Worm (Caenorhabditis elegans) whole organism, mixed stage, embryonic: ENCODE results near the gene W04G3.11.

Experiments used
- M03D4.4 ChIP-seq: sonication (generic microtip); optimal IDR thresholded peaks from 2 replicates; lab custom pipeline; 2017; ENCODE audit warnings: mild to moderate bottlenecking, missing genetic modification characterization, missing compliant biosample characterization
- blmp-1 ChIP-seq: fragments of 150-350 bp; optimal IDR thresholded peaks from 2 replicates; lab custom pipeline; 2014; ENCODE audit warnings: missing biosample characterization, missing genetic modification characterization
- ceh-39 ChIP-seq: fragments of 150-350 bp; optimal IDR thresholded peaks from 2 replicates; lab custom pipeline; 2014; ENCODE audit warnings: missing biosample characterization, missing genetic modification characterization
- ceh-43 ChIP-seq: fragments of 200-800 bp; sonication (Bioruptor generic); optimal IDR thresholded peaks from 2 replicates; lab custom pipeline; 2018; ENCODE audit warnings: mild to moderate bottlenecking, missing genetic modification characterization, moderate library complexity, missing compliant biosample characterization
- ces-1 ChIP-seq: fragments of 150-350 bp; optimal IDR thresholded peaks from 2 replicates; lab custom pipeline; 2014; ENCODE audit warnings: missing biosample characterization, missing genetic modification reagents, missing genetic modification characterization
- cnd-1 ChIP-seq: fragments of 200-800 bp; sonication (Bioruptor generic); optimal IDR thresholded peaks from 2 replicates; lab custom pipeline; 2018; ENCODE audit warnings: mild to moderate bottlenecking, missing genetic modification characterization, missing compliant biosample characterization
- drap-1 ChIP-seq: fragments of 200-800 bp; sonication (Bioruptor generic); optimal IDR thresholded peaks from 3 replicates; lab custom pipeline; 2018; ENCODE audit warnings: mild to moderate bottlenecking, missing genetic modification characterization, missing compliant biosample characterization
- elt-3 ChIP-seq: fragments of 150-350 bp; optimal IDR thresholded peaks from 2 replicates; lab custom pipeline; 2014; ENCODE audit warnings: missing biosample characterization, missing genetic modification characterization
- flh-1 ChIP-seq: fragments of 200-800 bp; sonication (Bioruptor generic); optimal IDR thresholded peaks from 2 replicates; lab custom pipeline; 2018; ENCODE audit warnings: mild to moderate bottlenecking, missing genetic modification characterization, moderate library complexity, missing compliant biosample characterization
- ham-2 ChIP-seq: fragments of 200-800 bp; sonication (Bioruptor generic); optimal IDR thresholded peaks from 2 replicates; lab custom pipeline; 2018; ENCODE audit warnings: mild to moderate bottlenecking, missing genetic modification characterization, missing compliant biosample characterization
- hlh-1 ChIP-seq: fragments of 150-350 bp; optimal IDR thresholded peaks from 2 replicates; lab custom pipeline; 2014; ENCODE audit warnings: missing biosample characterization, missing genetic modification reagents, missing genetic modification characterization
- lin-13 ChIP-seq: fragments of 150-350 bp; optimal IDR thresholded peaks from 2 replicates; lab custom pipeline; 2014; ENCODE audit warnings: missing biosample characterization, missing genetic modification characterization
- lin-32 ChIP-seq: fragments of 200-800 bp; sonication (Bioruptor generic); optimal IDR thresholded peaks from 2 replicates; lab custom pipeline; 2018; ENCODE audit warnings: mild to moderate bottlenecking, missing genetic modification characterization, missing compliant biosample characterization
- lsy-2 ChIP-seq: fragments of 150-350 bp; optimal IDR thresholded peaks from 2 replicates; lab custom pipeline; 2014; ENCODE audit warnings: missing biosample characterization, missing genetic modification characterization
- mab-5 ChIP-seq: fragments of 150-350 bp; optimal IDR thresholded peaks from 2 replicates; lab custom pipeline; 2014; ENCODE audit warnings: missing biosample characterization, missing genetic modification characterization
- mep-1 ChIP-seq: fragments of 150-350 bp; optimal IDR thresholded peaks from 2 replicates; lab custom pipeline; 2017; ENCODE audit warnings: missing biosample characterization, missing genetic modification reagents, missing genetic modification characterization, inconsistent platforms
- mls-2 ChIP-seq: sonication (generic microtip); optimal IDR thresholded peaks from 2 replicates; lab custom pipeline; 2016; ENCODE audit warnings: mild to moderate bottlenecking, missing genetic modification characterization, moderate library complexity, missing compliant biosample characterization
- nhr-2 ChIP-seq: fragments of 150-350 bp; optimal IDR thresholded peaks from 2 replicates; lab custom pipeline; 2014; ENCODE audit warnings: missing biosample characterization, missing genetic modification characterization
- nhr-237 ChIP-seq: fragments of 150-350 bp; optimal IDR thresholded peaks from 2 replicates; lab custom pipeline; 2014; ENCODE audit warnings: missing biosample characterization, missing genetic modification characterization
- nhr-28 ChIP-seq: fragments of 150-350 bp; optimal IDR thresholded peaks from 2 replicates; lab custom pipeline; 2014; ENCODE audit warnings: missing biosample characterization, missing genetic modification characterization
- nhr-76 ChIP-seq: sonication (generic microtip); optimal IDR thresholded peaks from 2 replicates; lab custom pipeline; 2017; ENCODE audit warnings: missing biosample characterization, missing genetic modification characterization
- pha-4 ChIP-seq: fragments of 150-350 bp; optimal IDR thresholded peaks from 2 replicates; lab custom pipeline; 2018; ENCODE audit warnings: missing biosample characterization, missing genetic modification reagents, missing genetic modification characterization
- sem-2 ChIP-seq: fragments of 200-800 bp; sonication (Bioruptor generic); optimal IDR thresholded peaks from 2 replicates; lab custom pipeline; 2018; ENCODE audit warnings: mild to moderate bottlenecking, missing genetic modification characterization, missing compliant biosample characterization
- snpc-4 ChIP-seq: fragments of 150-350 bp; optimal IDR thresholded peaks from 2 replicates; lab custom pipeline; 2014; ENCODE audit warnings: missing biosample characterization, missing genetic modification characterization
- sptf-1 ChIP-seq: sonication (generic microtip); optimal IDR thresholded peaks from 2 replicates; lab custom pipeline; 2017; ENCODE audit warnings: mild to moderate bottlenecking, missing genetic modification characterization, moderate library complexity, missing compliant biosample characterization
- tbx-8 ChIP-seq: fragments of 200-800 bp; sonication (Bioruptor generic); optimal IDR thresholded peaks from 2 replicates; lab custom pipeline; 2018; ENCODE audit warnings: mild to moderate bottlenecking, missing genetic modification characterization, moderate library complexity, missing compliant biosample characterization
- unc-120 ChIP-seq: sonication (generic microtip); optimal IDR thresholded peaks from 2 replicates; lab custom pipeline; 2017; ENCODE audit warnings: missing genetic modification characterization, missing compliant biosample characterization; ENCODE audit not compliant: poor library complexity, severe bottlenecking
- unc-62 ChIP-seq: fragments of 150-350 bp; optimal IDR thresholded peaks from 2 replicates; lab custom pipeline; 2014; ENCODE audit warnings: missing biosample characterization, missing genetic modification reagents, missing genetic modification characterization
- zip-8 ChIP-seq: fragments of 150-350 bp; optimal IDR thresholded peaks from 2 replicates; lab custom pipeline; 2014; ENCODE audit warnings: missing biosample characterization, missing genetic modification characterization
- ztf-11 ChIP-seq: fragments of 150-350 bp; optimal IDR thresholded peaks from 2 replicates; lab custom pipeline; 2014; ENCODE audit warnings: missing biosample characterization, missing genetic modification characterization

W04G3.11 gene

ce11 chrX:11123998-11124397 lies 35.0 kb downstream of the W04G3.11 start:
- peak; percentile 21 for TF ChIP-seq ces-1
- no peak for TF ChIP-seq drap-1 (GFP tag; lab: Kevin White, UChicago)
- TF ChIP-seq nhr-2 (tag; lab: Kevin White, UChicago): no peak
- no peak for TF ChIP-seq tbx-8 (GFP tag; lab: Kevin White, UChicago)

DNA sequence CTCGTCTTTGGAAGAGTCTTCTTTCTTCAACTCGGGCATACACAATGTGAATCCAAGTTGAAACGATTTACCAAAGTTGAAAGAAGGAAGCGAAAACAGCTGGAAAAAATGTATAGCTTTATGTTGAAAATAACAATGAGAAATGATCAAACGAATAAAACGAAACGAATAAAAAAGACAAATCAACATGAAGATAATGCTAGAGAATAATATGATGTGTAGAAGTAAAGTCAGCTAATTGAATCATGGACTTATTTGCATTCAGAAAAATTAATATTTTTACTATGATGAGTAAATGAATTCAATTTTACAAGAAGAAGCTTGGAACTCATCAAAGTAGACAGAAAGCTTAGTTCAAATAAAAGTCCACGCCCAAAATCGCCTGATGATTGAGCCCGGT lies 36.5 kb downstream of the W04G3.11 start, which contains the start of gene alr-1:
TSS of gene alr-1 (minus strand) at position 101 of the 400 bp plus-strand sequence.
- TF ChIP-seq cnd-1 (tag; lab: Kevin White, UChicago) (no peak), M03D4.4 (no peak), mls-2 (no peak), nhr-28 (tag; lab: Kevin White, UChicago) (no peak), hlh-1 (tag; lab: Kevin White, UChicago) (no peak), unc-120 (tag; lab: Kevin White, UChicago) (no peak), ham-2 (GFP tag; lab: Kevin White, UChicago) (no peak), mab-5 (tag; lab: Kevin White, UChicago) (no peak), snpc-4 (tag; lab: Kevin White, UChicago) (no peak), lin-32 (GFP tag; lab: Kevin White, UChicago) (no peak), zip-8 (tag; lab: Kevin White, UChicago) (no peak), flh-1 (no peak), pha-4 (no peak)

- TF ChIP-seq ceh-39 (tag; lab: Kevin White, UChicago) (no peak), tbx-8 (GFP tag; lab: Kevin White, UChicago) (no peak), nhr-76 (tag; lab: Kevin White, UChicago) (no peak), M03D4.4 (no peak), pha-4 (no peak)
These were observed 37.3 kb downstream of the W04G3.11 start for ce11 chrX:11126259-11126658.

- TF ChIP-seq cnd-1 (tag; lab: Kevin White, UChicago): no peak
- TF ChIP-seq mls-2: no peak
- TF ChIP-seq ces-1: no peak
- no peak for TF ChIP-seq lin-13 (tag; lab: Kevin White, UChicago)
- TF ChIP-seq snpc-4 (tag; lab: Kevin White, UChicago): no peak
- TF ChIP-seq nhr-237: no peak
- no peak for TF ChIP-seq mep-1 (tag; lab: Kevin White, UChicago)
- TF ChIP-seq nhr-76 (tag; lab: Kevin White, UChicago): no peak
- TF ChIP-seq, all 35 proteins: peak for 0
These were observed 43.3 kb downstream of the W04G3.11 start for ce11 chrX:11132260-11132659.

ce11 chrX:11134750-11135394 lies 45.9 kb downstream of the W04G3.11 start:
- no peak for TF ChIP-seq flh-1
- TF ChIP-seq nhr-237: no peak
- no peak for TF ChIP-seq ztf-11 (tag; lab: Kevin White, UChicago)
- TF ChIP-seq ham-2 (GFP tag; lab: Kevin White, UChicago): no peak
- TF ChIP-seq nhr-28 (tag; lab: Kevin White, UChicago): no peak
- TF ChIP-seq sem-2 (GFP tag; lab: Kevin White, UChicago): no peak
- no peak for TF ChIP-seq lin-32 (GFP tag; lab: Kevin White, UChicago)
- TF ChIP-seq unc-62 (GFP tag; lab: Kevin White, UChicago): no peak
- TF ChIP-seq cnd-1 (tag; lab: Kevin White, UChicago): no peak
- no peak for TF ChIP-seq ceh-39 (tag; lab: Kevin White, UChicago)
- TF ChIP-seq ceh-43 (GFP tag; lab: Kevin White, UChicago): no peak
- no peak for TF ChIP-seq sptf-1 (tag; lab: Kevin White, UChicago)
- no peak for TF ChIP-seq mep-1 (tag; lab: Kevin White, UChicago)
- no peak for TF ChIP-seq zip-8 (tag; lab: Kevin White, UChicago)
- TF ChIP-seq drap-1 (GFP tag; lab: Kevin White, UChicago): no peak
- no peak for TF ChIP-seq lsy-2 (tag; lab: Kevin White, UChicago)
- no peak for TF ChIP-seq mab-5 (tag; lab: Kevin White, UChicago)
- no peak for TF ChIP-seq hlh-1 (tag; lab: Kevin White, UChicago)
- TF ChIP-seq elt-3 (tag; lab: Kevin White, UChicago): no peak

- TF ChIP-seq snpc-4 (tag; lab: Kevin White, UChicago): no peak
- no peak for TF ChIP-seq nhr-28 (tag; lab: Kevin White, UChicago)
- TF ChIP-seq blmp-1 (tag; lab: Kevin White, UChicago): no peak
- TF ChIP-seq hlh-1 (tag; lab: Kevin White, UChicago): no peak
- TF ChIP-seq, all 35 proteins: peak for 0
These were observed 48.0 kb downstream of the W04G3.11 start for ce11 chrX:11136988-11137387.
